Fruit fly (Drosophila melanogaster): Measurements from ENCODE around the gene CG5921.

CG5921 gene

DNA sequence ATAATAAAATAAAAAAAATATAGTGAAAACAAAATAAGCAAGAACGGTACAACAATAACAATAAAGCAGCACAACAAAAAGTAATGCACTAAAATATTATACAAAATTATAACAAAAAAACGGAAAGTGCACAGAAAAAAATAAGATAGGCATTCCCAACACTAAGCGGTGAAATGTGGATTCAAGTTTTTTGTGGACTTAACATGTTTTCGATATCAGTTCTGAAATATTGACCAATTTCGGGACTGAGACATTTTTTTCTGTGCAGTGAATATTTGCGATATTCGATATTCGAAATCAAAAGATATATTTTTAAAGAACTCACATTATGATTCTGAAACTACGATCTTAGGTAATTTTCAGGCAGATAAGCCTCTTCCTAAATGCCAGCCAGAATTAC, 43.5 kb downstream of the CG5921 start:
- no peak for TF ChIP-seq EcR (GFP tag; optimal IDR thresholded peaks at IDR 0.05)
- no peak for TF ChIP-seq pan (optimal IDR thresholded peaks at IDR 0.05)
- TF ChIP-seq Dll (optimal IDR thresholded peaks at IDR 0.05), result no peak
- no peak for TF ChIP-seq psq (optimal IDR thresholded peaks at IDR 0.05)
- no peak for TF ChIP-seq usp (GFP tag; optimal IDR thresholded peaks at IDR 0.05)
- TF ChIP-seq CG8478 (optimal IDR thresholded peaks at IDR 0.05), result no peak

DNA sequence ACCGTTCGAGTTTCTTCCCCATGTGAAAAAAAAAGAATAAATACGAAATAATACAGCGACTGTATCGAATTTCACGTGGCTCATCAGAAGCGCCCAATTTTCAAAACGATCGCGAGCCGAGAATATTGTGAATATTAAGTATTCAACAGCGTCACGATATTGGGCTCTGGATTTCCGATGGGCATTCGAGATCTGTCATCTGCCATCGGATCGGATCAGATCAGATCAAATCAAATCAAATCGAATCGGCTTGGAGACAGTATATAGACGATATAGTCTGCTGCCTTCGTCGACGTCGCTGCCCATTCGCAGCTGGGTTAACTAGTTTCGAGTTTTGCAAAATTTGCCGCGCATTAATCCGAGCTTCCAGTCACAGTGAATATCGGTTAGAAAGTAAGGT, 44.0 kb downstream of the CG5921 start:
- TF ChIP-seq EcR (GFP tag; optimal IDR thresholded peaks at IDR 0.05), result no peak
- no peak for TF ChIP-seq psq (optimal IDR thresholded peaks at IDR 0.05)
- TF ChIP-seq Dll (optimal IDR thresholded peaks at IDR 0.05), result no peak
- TF ChIP-seq pan (optimal IDR thresholded peaks at IDR 0.05), result no peak
- no peak for TF ChIP-seq CG8478 (optimal IDR thresholded peaks at IDR 0.05)
- no peak for TF ChIP-seq usp (GFP tag; optimal IDR thresholded peaks at IDR 0.05)

DNA sequence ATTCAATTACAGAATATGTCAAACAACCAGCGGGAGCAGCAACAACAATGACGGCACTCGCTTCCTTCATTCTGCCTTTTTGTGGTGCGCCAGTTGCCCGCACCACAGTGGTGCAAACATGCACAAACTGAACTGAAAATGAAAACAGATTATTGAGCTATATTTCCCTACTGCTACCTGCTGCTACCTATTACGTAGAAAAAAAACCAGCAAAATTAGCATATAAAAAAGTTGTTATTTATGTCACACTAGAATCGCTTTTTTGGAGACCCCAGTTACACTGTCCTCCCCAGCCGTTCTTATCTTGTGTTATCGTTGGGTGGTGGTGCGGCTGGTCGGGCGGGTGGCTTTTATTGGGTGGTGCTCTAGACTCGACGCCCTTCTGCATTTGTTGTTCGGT, 47.0 kb downstream of the CG5921 start:
- TF ChIP-seq Dll (optimal IDR thresholded peaks at IDR 0.05) (no peak), pan (optimal IDR thresholded peaks at IDR 0.05) (no peak), psq (optimal IDR thresholded peaks at IDR 0.05) (no peak), CG8478 (optimal IDR thresholded peaks at IDR 0.05) (no peak), EcR (GFP tag; optimal IDR thresholded peaks at IDR 0.05) (no peak), usp (GFP tag; optimal IDR thresholded peaks at IDR 0.05) (no peak)

DNA sequence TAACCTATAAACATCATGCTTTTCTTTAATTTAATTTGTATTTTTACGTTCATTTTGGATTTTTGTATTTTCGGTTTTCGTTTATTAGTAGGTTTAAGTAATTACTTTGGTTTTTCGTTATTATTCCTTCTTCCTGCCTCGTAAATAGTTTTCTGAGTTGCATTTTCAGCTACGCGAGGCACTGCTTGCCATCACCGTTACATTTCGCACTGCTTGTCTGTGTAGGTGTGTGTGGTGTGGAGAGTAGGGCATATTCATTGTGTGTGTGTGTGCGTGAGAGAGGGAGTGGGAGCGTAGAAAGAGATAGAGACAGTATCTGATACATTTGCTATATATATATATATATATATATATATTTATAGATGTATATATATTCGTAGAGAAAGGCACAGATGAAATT, 54.1 kb downstream of the CG5921 start:
- TF ChIP-seq CG8478 (optimal IDR thresholded peaks at IDR 0.05) (no peak), EcR (GFP tag; optimal IDR thresholded peaks at IDR 0.05) (no peak), usp (GFP tag; optimal IDR thresholded peaks at IDR 0.05) (no peak), psq (optimal IDR thresholded peaks at IDR 0.05) (no peak), pan (optimal IDR thresholded peaks at IDR 0.05) (no peak), Dll (optimal IDR thresholded peaks at IDR 0.05) (no peak)

DNA sequence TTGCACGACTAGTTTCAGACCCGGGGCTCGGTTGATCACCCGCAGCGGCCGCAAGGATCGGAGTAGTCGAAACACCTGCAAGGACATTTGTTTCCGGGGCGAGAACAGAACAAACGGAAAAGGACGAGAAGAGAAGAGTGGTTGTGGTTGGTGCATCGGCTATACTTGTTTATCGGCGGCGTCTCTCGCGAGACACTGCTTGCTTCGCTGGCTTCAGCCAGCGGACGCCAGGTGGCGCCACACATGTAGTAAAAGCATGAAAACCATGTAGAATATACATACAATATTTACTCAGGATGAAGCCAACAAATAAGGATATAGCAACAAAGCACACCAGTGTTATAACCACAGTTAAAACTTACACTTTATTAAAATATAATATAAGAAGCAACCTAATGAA, 59.2 kb downstream of the CG5921 start:
- no peak for TF ChIP-seq EcR (GFP tag; optimal IDR thresholded peaks at IDR 0.05)
- no peak for TF ChIP-seq psq (optimal IDR thresholded peaks at IDR 0.05)
- no peak for TF ChIP-seq usp (GFP tag; optimal IDR thresholded peaks at IDR 0.05)
- no peak for TF ChIP-seq pan (optimal IDR thresholded peaks at IDR 0.05)
- TF ChIP-seq CG8478 (optimal IDR thresholded peaks at IDR 0.05), result no peak
- no peak for TF ChIP-seq Dll (optimal IDR thresholded peaks at IDR 0.05)

All from whole organism.